Worm (Caenorhabditis elegans): ENCODE results near the gene daf-14.

daf-14 gene

ce11 chrIV:10245666-10246210 is 4.7 kb upstream of the daf-14 start, which contains the start of gene F01G10.10 (continued):
- TF ChIP-seq hrde-1 (tag; optimal IDR thresholded peaks at IDR 0.05; ENCODE audit: borderline replicate concordance) (peak; percentile 72), rpc-1 (optimal IDR thresholded peaks at IDR 0.05) (no peak), rpc-1 (tag; optimal IDR thresholded peaks at IDR 0.05) (no peak), hlh-12 (tag; optimal IDR thresholded peaks at IDR 0.05) (no peak), lag-1 (GFP tag; IDR thresholded peaks at IDR 0.05) (no peak), cebp-2 (GFP tag; IDR thresholded peaks at IDR 0.05) (no peak), sea-2 (GFP tag; IDR thresholded peaks at IDR 0.05) (no peak), K12H6.12 (tag; optimal IDR thresholded peaks at IDR 0.05) (no peak), ztf-25 (GFP tag; IDR thresholded peaks at IDR 0.05) (0 out of 2 replicates have a peak, but pooled peaks have one; percentile 64), zim-3 (tag; optimal IDR thresholded peaks at IDR 0.05) (no peak), efl-1 (GFP tag; optimal IDR thresholded peaks at IDR 0.05) (peak; percentile 53), Y79H2A.3 (GFP tag; conservative IDR thresholded peaks at IDR 0.05) (peak; percentile 61; the same call in 1 of the 2 replicates), pbrm-1 (GFP tag; IDR thresholded peaks at IDR 0.05) (no peak), C06A6.2 (GFP tag; conservative IDR thresholded peaks at IDR 0.05) (no peak), nfya-1 (tag; optimal IDR thresholded peaks at IDR 0.05; ENCODE audit: borderline replicate concordance, insufficient read depth) (no peak), lir-1 (GFP tag; conservative IDR thresholded peaks at IDR 0.05) (no peak), lsl-1 (GFP tag; optimal IDR thresholded peaks at IDR 0.05) (no peak), egl-18 (GFP tag; IDR thresholded peaks at IDR 0.05) (no peak), him-1 (tag; optimal IDR thresholded peaks at IDR 0.05) (no peak), ceh-91 (GFP tag; IDR thresholded peaks at IDR 0.05) (peak; percentile 69; the same call in 1 of the 2 replicates), dpff-1 (tag; optimal IDR thresholded peaks at IDR 0.05) (no peak), aptf-2 (GFP tag; conservative IDR thresholded peaks at IDR 0.05) (no peak), D2030.7 (GFP tag; IDR thresholded peaks at IDR 0.05) (peak; percentile 43), Y95B8A.8 (GFP tag; IDR thresholded peaks at IDR 0.05) (no peak), Y67H2A.10 (GFP tag; conservative IDR thresholded peaks at IDR 0.05) (no peak), F39B2.1 (GFP tag; IDR thresholded peaks at IDR 0.05) (no peak), snpc-1.3 (tag; optimal IDR thresholded peaks at IDR 0.05; ENCODE audit: insufficient read depth) (no peak), T07F8.4 (tag; optimal IDR thresholded peaks at IDR 0.05) (no peak), attf-3 (GFP tag; conservative IDR thresholded peaks at IDR 0.05) (no peak), nhr-90 (tag; optimal IDR thresholded peaks at IDR 0.05) (peak; percentile 8), ekl-4 (GFP tag; IDR thresholded peaks at IDR 0.05) (no peak), C17E4.6 (GFP tag; IDR thresholded peaks at IDR 0.05) (peak; percentile 37; the same call in 1 of the 2 replicates), F33H1.4 (GFP tag; IDR thresholded peaks at IDR 0.05) (peak; percentile 25; the same call in 1 of the 2 replicates), mes-4 (tag; optimal IDR thresholded peaks at IDR 0.05) (no peak), snpc-3.4 (tag; optimal IDR thresholded peaks at IDR 0.05) (no peak), F57C9.4 (tag; optimal IDR thresholded peaks at IDR 0.05) (no peak), let-607 (tag; optimal IDR thresholded peaks at IDR 0.05) (peak in 1 of 2 experiments; percentile 26), B0035.1 (tag; optimal IDR thresholded peaks at IDR 0.05) (no peak), B0336.3 (GFP tag; IDR thresholded peaks at IDR 0.05) (peak; percentile 86), sdz-38 (tag; optimal IDR thresholded peaks at IDR 0.05) (no peak), lin-35 (GFP tag; optimal IDR thresholded peaks at IDR 0.05) (no peak), madf-3 (GFP tag; IDR thresholded peaks at IDR 0.05) (peak; percentile 82; the same call in 1 of the 2 replicates), madf-10 (tag; optimal IDR thresholded peaks at IDR 0.05) (no peak), B0019.2 (GFP tag; conservative IDR thresholded peaks at IDR 0.05) (no peak), ztf-3 (GFP tag; optimal IDR thresholded peaks at IDR 0.05) (no peak), attf-6 (GFP tag; IDR thresholded peaks at IDR 0.05) (peak; percentile 48; the same call in 1 of the 2 replicates), F55B11.4 (tag; optimal IDR thresholded peaks at IDR 0.05; ENCODE audit: borderline replicate concordance, insufficient read depth) (no peak), Y53G8AR.9 (GFP tag; conservative IDR thresholded peaks at IDR 0.05) (peak; percentile 54; the same call in 1 of the 2 replicates)

Measured in whole organism, young adult.